Fruit fly (Drosophila melanogaster) S2 (cell line): ENCODE data around the gene JhI-21.

ENCODE experiments used
- CG8478 ChIP-seq: fragments of >200 bp; optimal IDR thresholded peaks from 2 replicates; lab custom pipeline; 2018
- CTCF ChIP-seq, 2 experiments: fragments of >200 bp; optimal IDR thresholded peaks; 2 replicates each; lab custom pipeline; 2018

DNA sequence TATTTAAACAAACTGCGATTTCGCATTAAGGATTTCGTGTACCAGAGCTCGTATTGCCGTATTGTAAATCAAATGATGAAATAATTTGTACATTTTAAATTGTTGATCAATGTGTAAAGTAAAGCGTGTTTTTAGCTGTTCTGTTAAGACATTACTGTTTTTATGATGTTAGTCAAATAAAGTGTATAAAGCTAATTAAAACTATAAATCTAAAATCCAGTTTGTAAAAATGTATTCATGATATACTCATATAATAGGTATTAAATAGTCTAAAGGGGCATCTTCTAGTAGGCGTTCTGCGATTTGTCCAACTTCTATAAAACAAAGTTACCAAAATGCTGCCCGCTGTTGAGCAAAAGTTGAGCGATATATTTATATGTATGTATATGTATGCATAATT lies 22.0 kb downstream of the JhI-21 start, which contains the start of gene CG18788:
- TF ChIP-seq CG8478 (lab: Kevin White, UChicago) (no peak), CTCF (optimal IDR thresholded peaks at IDR 0.05; lab: Kevin White, UChicago) (no peak)
